Worm (Caenorhabditis elegans) whole organism, L4 larva: ENCODE results near the gene K12H6.6.

Experiments used
- F44E2.7 ChIP-seq: fragments of 200-800 bp; sonication (Bioruptor generic); IDR thresholded peaks from 2 replicates; pipeline ENCODE4 v2.1.2; 2022; ENCODE audit warnings: missing genetic modification characterization, missing compliant biosample characterization
- T20F7.1 ChIP-seq: fragments of 200-800 bp; sonication (Bioruptor generic); optimal IDR thresholded peaks from 2 replicates; lab custom pipeline; 2018; ENCODE audit warnings: mild to moderate bottlenecking, missing genetic modification characterization, missing compliant biosample characterization
- Y75B8A.6 ChIP-seq: fragments of 200-800 bp; sonication (Bioruptor generic); IDR thresholded peaks from 2 replicates; pipeline ENCODE4 v1.3.6; 2022; ENCODE audit warnings: missing genetic modification reagents, missing genetic modification characterization, missing compliant biosample characterization
- aly-2 ChIP-seq: sonication (generic microtip); optimal IDR thresholded peaks from 2 replicates; lab custom pipeline; 2018; ENCODE audit warnings: missing biosample characterization, missing genetic modification characterization
- daf-16 ChIP-seq, 3 experiments: sonication (generic microtip); optimal IDR thresholded peaks; 2 replicates each; lab custom pipeline; 2016 to 2017; ENCODE audit warnings: missing genetic modification characterization in 3 of 3, missing genetic modification reagents in 3 of 3, mild to moderate bottlenecking in 2 of 3, missing compliant biosample characterization in 2 of 3, missing biosample characterization in 1 of 3, moderate library complexity in 1 of 3
- gei-8 ChIP-seq: fragments of 200-800 bp; sonication (Bioruptor generic); optimal IDR thresholded peaks from 2 replicates; lab custom pipeline; 2018; ENCODE audit warnings: mild to moderate bottlenecking, missing genetic modification characterization, missing compliant biosample characterization
- lin-29 ChIP-seq: fragments of 200-800 bp; sonication (Bioruptor generic); IDR thresholded peaks from 2 replicates; pipeline ENCODE4 v1.3.6; 2022; ENCODE audit warnings: missing genetic modification reagents, missing genetic modification characterization, missing compliant biosample characterization
- mdl-1 ChIP-seq, 2 experiments: fragments of 150-350 bp in 1 of 2; sonication (generic microtip) in 1 of 2; optimal IDR thresholded peaks; 2 replicates each; lab custom pipeline; 2014 to 2017; ENCODE audit warnings: missing biosample characterization in 2 of 2, missing genetic modification characterization in 2 of 2
- nhr-11 ChIP-seq: fragments of 150-350 bp; optimal IDR thresholded peaks from 2 replicates; lab custom pipeline; 2014; ENCODE audit warnings: missing biosample characterization, missing genetic modification characterization
- nhr-25 ChIP-seq: sonication (generic microtip); optimal IDR thresholded peaks from 2 replicates; lab custom pipeline; 2017; ENCODE audit warnings: missing genetic modification characterization, mild to moderate bottlenecking, missing compliant biosample characterization, antibody characterized with exemption, moderate library complexity, borderline replicate concordance; ENCODE audit not compliant: insufficient read depth
- nhr-42 ChIP-seq: fragments of 200-800 bp; sonication (Bioruptor generic); IDR thresholded peaks from 2 replicates; pipeline ENCODE4 v1.3.6; 2022; ENCODE audit warnings: missing genetic modification characterization, missing compliant biosample characterization
- set-16 ChIP-seq: fragments of 200-800 bp; sonication (Bioruptor generic); IDR thresholded peaks from 2 replicates; pipeline ENCODE4 v1.3.6; 2022; ENCODE audit warnings: missing genetic modification reagents, missing genetic modification characterization, missing compliant biosample characterization
- spr-1 ChIP-seq: sonication (generic microtip); optimal IDR thresholded peaks from 2 replicates; lab custom pipeline; 2016; ENCODE audit warnings: mild to moderate bottlenecking, missing genetic modification characterization, missing compliant biosample characterization
- unc-130 ChIP-seq: sonication (generic microtip); optimal IDR thresholded peaks from 2 replicates; lab custom pipeline; 2016; ENCODE audit warnings: missing genetic modification reagents, missing genetic modification characterization, missing compliant biosample characterization
- unc-39 ChIP-seq: sonication (generic microtip); optimal IDR thresholded peaks from 2 replicates; lab custom pipeline; 2017; ENCODE audit warnings: missing biosample characterization, missing genetic modification characterization
- zag-1 ChIP-seq: fragments of 150-350 bp; optimal IDR thresholded peaks from 2 replicates; lab custom pipeline; 2014; ENCODE audit warnings: missing biosample characterization, missing genetic modification characterization
- zip-11 ChIP-seq: fragments of 200-800 bp; sonication (Bioruptor generic); IDR thresholded peaks from 2 replicates; pipeline ENCODE4 v1.3.6; 2022; ENCODE audit warnings: missing genetic modification characterization, missing compliant biosample characterization
- ztf-7 ChIP-seq: fragments of 150-350 bp; optimal IDR thresholded peaks from 2 replicates; lab custom pipeline; 2014; ENCODE audit warnings: missing biosample characterization, missing genetic modification characterization

K12H6.6 gene

DNA sequence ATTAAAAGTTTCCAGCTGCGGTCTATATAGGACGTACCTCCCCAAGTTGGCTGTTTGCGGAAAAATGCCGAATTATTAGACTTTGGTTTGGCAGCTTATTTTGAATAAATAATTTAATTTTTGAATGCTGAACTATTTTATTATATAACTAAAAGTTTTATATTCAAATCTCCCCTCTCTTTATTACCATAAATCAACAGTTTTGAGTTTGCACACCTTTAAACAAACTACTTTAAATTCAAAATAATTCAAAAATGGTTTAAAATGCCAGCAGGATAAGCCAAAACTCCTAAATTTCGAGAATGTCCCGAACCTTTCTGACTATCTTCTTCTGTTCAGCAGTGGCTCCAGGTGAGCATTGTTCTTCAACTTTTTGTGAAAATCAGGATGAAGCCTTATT, 51.8 kb downstream of the K12H6.6 start, which contains the start of gene F08D12.3:
Gene F08D12.3 (plus strand): TSS at position 301 of the 400 bp plus-strand sequence.
- no peak for TF ChIP-seq zip-11
- no peak for TF ChIP-seq unc-39 (tag; lab: Kevin White, UChicago)
- TF ChIP-seq unc-130 = no peak
- no peak for TF ChIP-seq spr-1 (tag; lab: Kevin White, UChicago)
- TF ChIP-seq zag-1 (tag; lab: Kevin White, UChicago) = no peak
- TF ChIP-seq nhr-25 (tag; lab: Kevin White, UChicago) = no peak
- TF ChIP-seq aly-2 (tag; lab: Kevin White, UChicago) = no peak
- TF ChIP-seq Y75B8A.6 (GFP tag; lab: Robert Waterston, UW) = no peak
- no peak for TF ChIP-seq nhr-11
- no peak for TF ChIP-seq lin-29 (GFP tag; lab: Robert Waterston, UW)
- no peak for TF ChIP-seq mdl-1 (tag; optimal IDR thresholded peaks at IDR 0.05; lab: Kevin White, UChicago)
- no peak for TF ChIP-seq nhr-42 (GFP tag; lab: Robert Waterston, UW)
- no peak for TF ChIP-seq T20F7.1 (GFP tag; lab: Kevin White, UChicago)
- no peak for TF ChIP-seq F44E2.7
- no peak for TF ChIP-seq ztf-7
- TF ChIP-seq gei-8 = no peak
- TF ChIP-seq daf-16 (GFP tag; optimal IDR thresholded peaks at IDR 0.05; lab: Kevin White, UChicago) = no peak
- TF ChIP-seq daf-16 (tag; optimal IDR thresholded peaks at IDR 0.05; lab: Kevin White, UChicago) = no peak
- no peak for TF ChIP-seq set-16 (GFP tag; lab: Robert Waterston, UW)
- TF ChIP-seq, all 104 proteins: peak for 0
